Fruit fly (Drosophila melanogaster): ENCODE measurements around the gene CG13318.
A peak's percentile ranks its signal among the peaks of the same experiment; 100 is the strongest.

Gene CG13318

DNA sequence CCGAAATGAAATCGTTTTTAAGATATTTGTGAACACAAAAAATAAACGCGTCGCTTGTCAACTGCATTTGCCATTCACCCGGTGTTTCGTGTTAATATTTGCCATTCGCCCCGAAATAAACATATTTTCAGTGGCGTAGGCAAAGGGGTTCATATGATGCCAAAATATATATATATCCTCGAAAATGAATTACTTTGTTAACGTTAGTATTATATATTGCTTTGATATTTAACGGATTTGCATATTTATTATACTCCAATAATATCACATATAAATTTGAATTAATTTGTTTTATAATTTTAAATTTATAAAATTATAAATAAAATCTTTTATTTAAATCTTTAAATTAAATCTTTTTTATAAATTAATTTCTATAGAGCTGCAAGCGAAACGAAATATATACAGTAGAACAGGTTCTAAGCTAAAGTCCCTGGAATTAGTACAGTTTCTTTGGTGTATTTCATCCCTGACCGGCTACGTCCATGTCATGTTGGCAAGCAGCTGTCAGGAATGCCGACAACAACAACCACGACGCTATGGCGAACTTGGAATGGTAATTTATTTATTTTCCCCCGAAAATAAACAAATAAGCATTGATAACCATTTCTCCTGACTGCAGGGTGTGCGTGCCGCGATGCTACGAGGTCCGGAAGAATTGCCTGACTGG is 40.8 kb downstream of the CG13318 start, which contains the start of the genes M1BP and CG8202 (continued):
- TF ChIP-seq luna (GFP tag; optimal IDR thresholded peaks at IDR 0.05) (no peak), D19B (GFP tag; optimal IDR thresholded peaks at IDR 0.05) (peak; percentile 71), Myb (GFP tag; optimal IDR thresholded peaks at IDR 0.05) (peak; percentile 41), scrt (GFP tag; optimal IDR thresholded peaks at IDR 0.05) (peak; percentile 21), Poxn (GFP tag; IDR thresholded peaks at IDR 0.05) (no peak), fd102C (GFP tag; optimal IDR thresholded peaks at IDR 0.05) (no peak), CG16779 (GFP tag; IDR thresholded peaks at IDR 0.05) (no peak), Eip74EF (GFP tag; optimal IDR thresholded peaks at IDR 0.05) (no peak), kni (GFP tag; optimal IDR thresholded peaks at IDR 0.05) (no peak), CG14014 (GFP tag; IDR thresholded peaks at IDR 0.05) (peak; percentile 71), psq (GFP tag; optimal IDR thresholded peaks at IDR 0.05) (peak; percentile 67), zen2 (GFP tag; IDR thresholded peaks at IDR 0.05; ENCODE audit: partially characterized antibody) (no peak), Dp (GFP tag; optimal IDR thresholded peaks at IDR 0.05) (peak; percentile 2), CG16813 (GFP tag; IDR thresholded peaks at IDR 0.05; ENCODE audit: partially characterized antibody) (no peak), NFAT (GFP tag; IDR thresholded peaks at IDR 0.05) (peak; percentile 81), ssp (GFP tag; IDR thresholded peaks at IDR 0.05) (peak; percentile 56; the same call in 1 of the 2 replicates), CG7372 (GFP tag; IDR thresholded peaks at IDR 0.05) (peak; percentile 79; the same call in 1 of the 2 replicates), HmgD (GFP tag; optimal IDR thresholded peaks at IDR 0.05) (no peak), CG14050 (GFP tag; IDR thresholded peaks at IDR 0.05) (0 out of 3 replicates have a peak, but pooled peaks have one; percentile 50), dysf (GFP tag; IDR thresholded peaks at IDR 0.05) (peak; percentile 88), danr (GFP tag; IDR thresholded peaks at IDR 0.05) (peak; percentile 63), tap (tag; optimal IDR thresholded peaks at IDR 0.05) (no peak), CG4360 (GFP tag; IDR thresholded peaks at IDR 0.05) (peak; percentile 95), klu (GFP tag; IDR thresholded peaks at IDR 0.05) (peak; percentile 67; the same call in 1 of the 2 replicates), Fer1 (GFP tag; optimal IDR thresholded peaks at IDR 0.05) (peak; percentile 91), slp2 (GFP tag; optimal IDR thresholded peaks at IDR 0.05) (peak; percentile 68), CG11560 (tag; IDR thresholded peaks at IDR 0.05) (peak; percentile 64; the same call in 1 of the 3 replicates), ind (GFP tag; optimal IDR thresholded peaks at IDR 0.05) (peak; percentile 94), sd (tag; optimal IDR thresholded peaks at IDR 0.05) (peak; percentile 93), CG12942 (GFP tag; optimal IDR thresholded peaks at IDR 0.05) (peak; percentile 90), CG15479 (GFP tag; optimal IDR thresholded peaks at IDR 0.05) (peak; percentile 34), CG10979 (tag; optimal IDR thresholded peaks at IDR 0.05) (peak; percentile 93), gfzf (GFP tag; optimal IDR thresholded peaks at IDR 0.05) (no peak), CG2199 (GFP tag; IDR thresholded peaks at IDR 0.05) (no peak), CG11247 (GFP tag; IDR thresholded peaks at IDR 0.05) (peak; percentile 67), esg (GFP tag; conservative IDR thresholded peaks at IDR 0.05) (peak; percentile 67; the same call in 1 of the 2 replicates), gsb-n (tag; optimal IDR thresholded peaks at IDR 0.05) (peak; percentile 93), cas (GFP tag; IDR thresholded peaks at IDR 0.05) (no peak), CG8924 (tag; optimal IDR thresholded peaks at IDR 0.05) (peak; percentile 96), PHDP (tag; optimal IDR thresholded peaks at IDR 0.05) (peak; percentile 91), crol (GFP tag; IDR thresholded peaks at IDR 0.05) (no peak), nerfin-2 (GFP tag; IDR thresholded peaks at IDR 0.05; ENCODE audit: partially characterized antibody) (no peak), CG6689 (GFP tag; IDR thresholded peaks at IDR 0.05) (peak; percentile 84), schlank (tag; optimal IDR thresholded peaks at IDR 0.05) (peak; percentile 53), CG8281 (tag; optimal IDR thresholded peaks at IDR 0.05) (peak; percentile 82), CG15011 (GFP tag; optimal IDR thresholded peaks at IDR 0.05) (no peak), tll (GFP tag; optimal IDR thresholded peaks at IDR 0.05) (no peak), CG1647 (GFP tag; optimal IDR thresholded peaks at IDR 0.05) (no peak), bab2 (GFP tag; optimal IDR thresholded peaks at IDR 0.05) (peak; percentile 55)

Measured in whole organism, embryonic.